Worm (Caenorhabditis elegans) whole organism, mixed stage, embryonic: ENCODE data around the gene Y55F3C.17.

ENCODE experiments used
- M03D4.4 ChIP-seq: sonication (generic microtip); optimal IDR thresholded peaks from 2 replicates; lab custom pipeline; 2017; ENCODE audit warnings: mild to moderate bottlenecking, missing genetic modification characterization, missing compliant biosample characterization
- blmp-1 ChIP-seq: fragments of 150-350 bp; optimal IDR thresholded peaks from 2 replicates; lab custom pipeline; 2014; ENCODE audit warnings: missing biosample characterization, missing genetic modification characterization
- lin-13 ChIP-seq: fragments of 150-350 bp; optimal IDR thresholded peaks from 2 replicates; lab custom pipeline; 2014; ENCODE audit warnings: missing biosample characterization, missing genetic modification characterization
- mls-2 ChIP-seq: sonication (generic microtip); optimal IDR thresholded peaks from 2 replicates; lab custom pipeline; 2016; ENCODE audit warnings: mild to moderate bottlenecking, missing genetic modification characterization, moderate library complexity, missing compliant biosample characterization
- nhr-237 ChIP-seq: fragments of 150-350 bp; optimal IDR thresholded peaks from 2 replicates; lab custom pipeline; 2014; ENCODE audit warnings: missing biosample characterization, missing genetic modification characterization
- nhr-28 ChIP-seq: fragments of 150-350 bp; optimal IDR thresholded peaks from 2 replicates; lab custom pipeline; 2014; ENCODE audit warnings: missing biosample characterization, missing genetic modification characterization
- snpc-4 ChIP-seq: fragments of 150-350 bp; optimal IDR thresholded peaks from 2 replicates; lab custom pipeline; 2014; ENCODE audit warnings: missing biosample characterization, missing genetic modification characterization
- sptf-1 ChIP-seq: sonication (generic microtip); optimal IDR thresholded peaks from 2 replicates; lab custom pipeline; 2017; ENCODE audit warnings: mild to moderate bottlenecking, missing genetic modification characterization, moderate library complexity, missing compliant biosample characterization
- unc-39 ChIP-seq: fragments of 150-350 bp; optimal IDR thresholded peaks from 2 replicates; lab custom pipeline; 2014; ENCODE audit warnings: missing biosample characterization, missing genetic modification characterization
- unc-62 ChIP-seq: fragments of 150-350 bp; optimal IDR thresholded peaks from 2 replicates; lab custom pipeline; 2014; ENCODE audit warnings: missing biosample characterization, missing genetic modification reagents, missing genetic modification characterization
- ztf-11 ChIP-seq: fragments of 150-350 bp; optimal IDR thresholded peaks from 2 replicates; lab custom pipeline; 2014; ENCODE audit warnings: missing biosample characterization, missing genetic modification characterization

- no peak for TF ChIP-seq blmp-1
- no peak for TF ChIP-seq unc-39 (tag; lab: Kevin White, UChicago)
- TF ChIP-seq snpc-4 (tag; lab: Kevin White, UChicago), result no peak
- TF ChIP-seq lin-13 (tag; lab: Kevin White, UChicago), result peak; percentile 35
- no peak for TF ChIP-seq nhr-28
- TF ChIP-seq unc-62 (GFP tag; lab: Kevin White, UChicago), result no peak
- TF ChIP-seq sptf-1 (tag; lab: Kevin White, UChicago), result no peak
- no peak for TF ChIP-seq mls-2 (tag; lab: Kevin White, UChicago)
- no peak for TF ChIP-seq nhr-237
- TF ChIP-seq ztf-11 (tag; lab: Kevin White, UChicago), result no peak
- TF ChIP-seq M03D4.4 (tag; lab: Kevin White, UChicago), result no peak
These were observed 40.3 kb downstream of the Y55F3C.17 start for ce11 chrIV:657932-658331.
